Worm (Caenorhabditis elegans) whole organism, L3 larva: ENCODE results near the gene F53H4.2.

Source experiments
- R02D3.7 ChIP-seq: fragments of 150-350 bp; optimal IDR thresholded peaks from 2 replicates; lab custom pipeline; 2014; ENCODE audit warnings: missing biosample characterization, missing genetic modification characterization
- ZK546.5 ChIP-seq: sonication (generic microtip); optimal IDR thresholded peaks from 2 replicates; lab custom pipeline; 2017; ENCODE audit warnings: missing biosample characterization, missing genetic modification characterization
- ceh-28 ChIP-seq: fragments of 150-350 bp; optimal IDR thresholded peaks from 2 replicates; lab custom pipeline; 2014; ENCODE audit warnings: missing biosample characterization, missing genetic modification reagents, missing genetic modification characterization
- egl-27 ChIP-seq: sonication (generic microtip); optimal IDR thresholded peaks from 4 replicates; lab custom pipeline; 2017; ENCODE audit warnings: missing biosample characterization, missing genetic modification reagents, missing genetic modification characterization
- elt-1 ChIP-seq: fragments of 150-350 bp; optimal IDR thresholded peaks from 2 replicates; lab custom pipeline; 2014; ENCODE audit warnings: missing biosample characterization, missing genetic modification characterization
- hmg-11 ChIP-seq: sonication (generic microtip); optimal IDR thresholded peaks from 2 replicates; lab custom pipeline; 2016; ENCODE audit warnings: missing genetic modification characterization, missing compliant biosample characterization
- jun-1 ChIP-seq: fragments of 150-350 bp; optimal IDR thresholded peaks from 2 replicates; lab custom pipeline; 2014; ENCODE audit warnings: missing biosample characterization, missing genetic modification reagents, missing genetic modification characterization
- mml-1 ChIP-seq: fragments of 150-350 bp; sonication (generic microtip); optimal IDR thresholded peaks from 3 replicates; lab custom pipeline; 2014; ENCODE audit warnings: missing biosample characterization, missing genetic modification characterization
- nfya-1 ChIP-seq: sonication (generic microtip); optimal IDR thresholded peaks from 2 replicates; lab custom pipeline; 2017; ENCODE audit warnings: missing genetic modification characterization, mild to moderate bottlenecking, missing compliant biosample characterization, antibody characterized with exemption, moderate library complexity; ENCODE audit not compliant: insufficient read depth
- nhr-11 ChIP-seq: fragments of 150-350 bp; optimal IDR thresholded peaks from 2 replicates; lab custom pipeline; 2014; ENCODE audit warnings: missing biosample characterization, missing genetic modification characterization
- nhr-12 ChIP-seq: fragments of 150-350 bp; optimal IDR thresholded peaks from 2 replicates; lab custom pipeline; 2014; ENCODE audit warnings: missing biosample characterization, missing genetic modification characterization
- nhr-23 ChIP-seq: fragments of 150-350 bp; optimal IDR thresholded peaks from 2 replicates; lab custom pipeline; 2014; ENCODE audit warnings: missing biosample characterization, missing genetic modification reagents, missing genetic modification characterization
- nhr-25 ChIP-seq: sonication (generic microtip); optimal IDR thresholded peaks from 2 replicates; lab custom pipeline; 2017; ENCODE audit warnings: missing biosample characterization, missing genetic modification characterization
- nhr-43 ChIP-seq: sonication (generic microtip); optimal IDR thresholded peaks from 2 replicates; lab custom pipeline; 2016; ENCODE audit warnings: mild to moderate bottlenecking, missing genetic modification characterization, missing compliant biosample characterization; ENCODE audit not compliant: poor library complexity, severe bottlenecking
- nhr-77 ChIP-seq: fragments of 150-350 bp; optimal IDR thresholded peaks from 2 replicates; lab custom pipeline; 2014; ENCODE audit warnings: missing biosample characterization, missing genetic modification characterization
- pha-4 ChIP-seq: fragments of 150-350 bp; optimal IDR thresholded peaks from 2 replicates; lab custom pipeline; 2014; ENCODE audit warnings: missing biosample characterization, missing genetic modification reagents, missing genetic modification characterization
- snpc-4 ChIP-seq: fragments of 150-350 bp; optimal IDR thresholded peaks from 2 replicates; lab custom pipeline; 2014; ENCODE audit warnings: missing biosample characterization, missing genetic modification characterization
- tbx-2 ChIP-seq: sonication (generic microtip); optimal IDR thresholded peaks from 2 replicates; lab custom pipeline; 2016; ENCODE audit warnings: mild to moderate bottlenecking, missing genetic modification characterization, missing compliant biosample characterization
- unc-62 ChIP-seq: fragments of 150-350 bp; sonication (generic microtip); optimal IDR thresholded peaks from 4 replicates; lab custom pipeline; 2014; ENCODE audit warnings: missing biosample characterization, missing genetic modification reagents, missing genetic modification characterization
- ztf-11 ChIP-seq: fragments of 150-350 bp; optimal IDR thresholded peaks from 2 replicates; lab custom pipeline; 2014; ENCODE audit warnings: missing biosample characterization, missing genetic modification characterization

Gene F53H4.2

DNA sequence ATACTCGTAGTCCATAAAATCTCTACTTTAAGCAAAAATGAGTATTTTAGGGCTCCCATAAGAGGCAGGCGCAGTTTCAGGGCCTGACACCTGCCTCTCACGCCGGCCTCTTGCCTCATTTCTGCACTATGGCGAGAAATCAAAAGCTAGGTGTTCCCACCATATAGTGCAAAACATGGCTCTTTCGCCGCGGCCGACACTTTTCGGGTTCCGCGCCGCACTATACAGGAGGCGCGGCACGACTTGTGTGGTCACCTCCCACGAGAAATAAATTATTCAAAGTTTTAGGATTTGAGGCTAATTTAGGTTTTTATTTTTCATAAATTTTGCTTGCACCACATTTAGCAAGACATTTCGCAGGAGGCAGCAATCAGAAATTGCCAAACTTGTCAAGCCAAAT lies 35.6 kb downstream of the F53H4.2 start:
- TF ChIP-seq tbx-2 (tag; lab: Kevin White, UChicago) (no peak), nhr-23 (tag; lab: Kevin White, UChicago) (no peak), snpc-4 (peak; percentile 30)
- TF ChIP-seq, all 47 proteins: peak for 1

- no peak for TF ChIP-seq tbx-2 (tag; lab: Kevin White, UChicago)
- TF ChIP-seq nfya-1 = no peak
- TF ChIP-seq nhr-77 (tag; lab: Kevin White, UChicago) = no peak
- no peak for TF ChIP-seq egl-27 (tag; lab: Kevin White, UChicago)
- no peak for TF ChIP-seq R02D3.7 (tag; lab: Kevin White, UChicago)
- TF ChIP-seq nhr-43 (tag; lab: Kevin White, UChicago) = no peak
- no peak for TF ChIP-seq elt-1 (tag; lab: Kevin White, UChicago)
- TF ChIP-seq nhr-12 = no peak
- TF ChIP-seq unc-62 = no peak
- TF ChIP-seq nhr-23 (tag; lab: Kevin White, UChicago) = no peak
- TF ChIP-seq, all 47 proteins: peak for 0
Observed at ce11 chrX:15901214-15901613, 44.3 kb downstream of the F53H4.2 start.

DNA sequence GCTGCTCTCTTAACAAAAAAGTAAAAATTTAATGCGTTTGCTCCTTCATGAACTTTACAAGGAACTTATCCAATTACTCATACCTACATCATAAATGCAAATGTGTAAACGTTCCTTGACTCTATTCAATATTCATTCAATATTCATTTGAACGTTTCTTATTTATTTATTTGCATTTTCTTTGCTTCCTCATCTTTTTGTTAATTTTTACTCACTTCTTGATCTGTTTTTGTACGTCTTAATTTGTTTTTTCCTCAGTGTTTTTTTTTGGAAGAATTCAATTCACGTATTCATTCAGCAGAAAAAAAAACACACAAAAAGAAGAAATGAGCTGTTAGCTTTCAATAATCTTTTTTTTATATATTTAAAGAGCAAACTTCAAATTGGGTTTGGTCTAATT lies 45.9 kb downstream of the F53H4.2 start:
- TF ChIP-seq ZK546.5 (no peak), nhr-12 (no peak), jun-1 (tag; lab: Kevin White, UChicago) (no peak), ceh-28 (tag; lab: Kevin White, UChicago) (no peak), pha-4 (tag; lab: Kevin White, UChicago) (no peak), ztf-11 (no peak), hmg-11 (tag; lab: Kevin White, UChicago) (no peak), nhr-25 (tag; lab: Kevin White, UChicago) (no peak), nhr-43 (tag; lab: Kevin White, UChicago) (no peak), mml-1 (tag; lab: Kevin White, UChicago) (no peak), tbx-2 (tag; lab: Kevin White, UChicago) (no peak), nhr-11 (tag; lab: Kevin White, UChicago) (no peak), elt-1 (tag; lab: Kevin White, UChicago) (no peak)
